Fruit fly (Drosophila melanogaster): ENCODE results near the gene Hmx.
A peak's percentile ranks its signal among the peaks of the same experiment; 100 is the strongest.

Hmx gene

dm6 chr3R:17617121-17617975 lies 58.6 kb downstream of the Hmx start (continued):
- TF ChIP-seq tna (GFP tag; IDR thresholded peaks at IDR 0.05; ENCODE audit: partially characterized antibody) (no peak), nerfin-1 (tag; optimal IDR thresholded peaks at IDR 0.05) (no peak), bbx (GFP tag; IDR thresholded peaks at IDR 0.05; ENCODE audit: partially characterized antibody) (peak; percentile 70), eve (GFP tag; optimal IDR thresholded peaks at IDR 0.05) (peak in 1 of 2 experiments; percentile 55), slp2 (GFP tag; optimal IDR thresholded peaks at IDR 0.05) (no peak), NFAT (GFP tag; IDR thresholded peaks at IDR 0.05) (peak; percentile 49; the same call in 1 of the 2 replicates), CG7963 (GFP tag; IDR thresholded peaks at IDR 0.05; ENCODE audit: partially characterized antibody) (peak; percentile 48), sug (tag; optimal IDR thresholded peaks at IDR 0.05) (no peak), Atf3 (GFP tag; optimal IDR thresholded peaks at IDR 0.05) (no peak), CG17802 (tag; optimal IDR thresholded peaks at IDR 0.05) (no peak), Fer2 (tag; optimal IDR thresholded peaks at IDR 0.05) (no peak), toy (GFP tag; IDR thresholded peaks at IDR 0.05) (no peak), prd (optimal IDR thresholded peaks at IDR 0.05) (no peak), prd (GFP tag; IDR thresholded peaks at IDR 0.05) (peak; percentile 24; the same call in 1 of the 3 replicates), Dp (GFP tag; optimal IDR thresholded peaks at IDR 0.05) (no peak), Dek (tag; optimal IDR thresholded peaks at IDR 0.05) (peak; percentile 89), gcm (GFP tag; optimal IDR thresholded peaks at IDR 0.05) (peak; percentile 3), CG1602 (GFP tag; optimal IDR thresholded peaks at IDR 0.05) (no peak), Atf6 (GFP tag; IDR thresholded peaks at IDR 0.05) (no peak), Trl (optimal IDR thresholded peaks at IDR 0.05) (no peak), Trl (GFP tag; optimal IDR thresholded peaks at IDR 0.05) (no peak), CG17186 (GFP tag; optimal IDR thresholded peaks at IDR 0.05) (no peak), CG10543 (GFP tag; optimal IDR thresholded peaks at IDR 0.05) (no peak), CG12104 (GFP tag; optimal IDR thresholded peaks at IDR 0.05) (no peak), CG11695 (GFP tag; IDR thresholded peaks at IDR 0.05) (peak; percentile 11; the same call in 1 of the 3 replicates), en (GFP tag; optimal IDR thresholded peaks at IDR 0.05) (no peak), Side (GFP tag; optimal IDR thresholded peaks at IDR 0.05) (no peak), CG8924 (tag; optimal IDR thresholded peaks at IDR 0.05) (no peak), Doc3 (GFP tag; IDR thresholded peaks at IDR 0.05; ENCODE audit: partially characterized antibody) (0 out of 3 replicates have a peak, but pooled peaks have one; percentile 21), z (GFP tag; IDR thresholded peaks at IDR 0.05) (no peak), CG9932 (GFP tag; IDR thresholded peaks at IDR 0.05) (peak; percentile 53), trem (tag; optimal IDR thresholded peaks at IDR 0.05) (no peak), scrt (GFP tag; optimal IDR thresholded peaks at IDR 0.05) (peak; percentile 14), usp (GFP tag; optimal IDR thresholded peaks at IDR 0.05) (no peak), Chrac-16 (GFP tag; optimal IDR thresholded peaks at IDR 0.05) (no peak), aop (GFP tag; IDR thresholded peaks at IDR 0.05) (no peak), CG8359 (GFP tag; optimal IDR thresholded peaks at IDR 0.05; ENCODE audit: borderline replicate concordance) (no peak), CG3838 (GFP tag; optimal IDR thresholded peaks at IDR 0.05) (no peak), Dfd (GFP tag; optimal IDR thresholded peaks at IDR 0.05) (no peak), ATbp (GFP tag; optimal IDR thresholded peaks at IDR 0.05) (peak; percentile 9), Gsc (GFP tag; IDR thresholded peaks at IDR 0.05) (no peak), Abd-B (GFP tag; optimal IDR thresholded peaks at IDR 0.05) (peak; percentile 68), CG15011 (GFP tag; optimal IDR thresholded peaks at IDR 0.05) (no peak), her (GFP tag; optimal IDR thresholded peaks at IDR 0.05) (no peak), CG30020 (tag; optimal IDR thresholded peaks at IDR 0.05) (no peak), CG7372 (GFP tag; IDR thresholded peaks at IDR 0.05) (no peak), CG7271 (tag; optimal IDR thresholded peaks at IDR 0.05) (no peak), fd64A (GFP tag; optimal IDR thresholded peaks at IDR 0.05) (no peak), CG17361 (GFP tag; IDR thresholded peaks at IDR 0.05) (no peak), CG12155 (GFP tag; optimal IDR thresholded peaks at IDR 0.05) (no peak)
